Worm (Caenorhabditis elegans) whole organism, midembryonic: ENCODE data around the gene T16G12.8.

ENCODE experiments used
- T22C8.4 ChIP-seq: fragments of 200-800 bp; sonication (Bioruptor generic); IDR thresholded peaks from 2 replicates; pipeline ENCODE4 v1.3.6; 2022; ENCODE audit warnings: missing genetic modification characterization, missing compliant biosample characterization
- cog-1 ChIP-seq: sonication (generic microtip); optimal IDR thresholded peaks from 2 replicates; lab custom pipeline; 2016; ENCODE audit warnings: missing genetic modification characterization, missing compliant biosample characterization
- flt-1 ChIP-seq: fragments of 200-800 bp; sonication (Bioruptor generic); IDR thresholded peaks from 2 replicates; pipeline ENCODE4 v1.3.6; 2022; ENCODE audit warnings: missing genetic modification characterization, missing compliant biosample characterization
- klf-2 ChIP-seq: fragments of 200-800 bp; sonication (Bioruptor generic); conservative IDR thresholded peaks from 2 replicates; pipeline ENCODE4 v1.3.6; 2022; ENCODE audit warnings: missing genetic modification reagents, missing genetic modification characterization, missing compliant biosample characterization
- med-1 ChIP-seq: sonication (generic microtip); optimal IDR thresholded peaks from 2 replicates; lab custom pipeline; 2017; ENCODE audit warnings: missing genetic modification characterization, mild to moderate bottlenecking, missing compliant biosample characterization, antibody characterized with exemption, missing genetic modification reagents; ENCODE audit not compliant: insufficient read depth
- ref-1 ChIP-seq: fragments of 200-800 bp; sonication (Bioruptor generic); conservative IDR thresholded peaks from 2 replicates; pipeline ENCODE4 v1.3.6; 2022; ENCODE audit warnings: missing genetic modification reagents, missing genetic modification characterization, missing compliant biosample characterization
- tab-1 ChIP-seq: fragments of 200-800 bp; sonication (Bioruptor generic); IDR thresholded peaks from 2 replicates; pipeline ENCODE4 v1.3.6; 2022; ENCODE audit warnings: missing genetic modification characterization, missing compliant biosample characterization
- ztf-23 ChIP-seq: fragments of 200-800 bp; sonication (Bioruptor generic); IDR thresholded peaks from 2 replicates; pipeline ENCODE4 v1.3.6; 2022; ENCODE audit warnings: missing genetic modification reagents, missing genetic modification characterization, missing compliant biosample characterization
- ztf-29 ChIP-seq: fragments of 200-800 bp; sonication (Bioruptor generic); IDR thresholded peaks from 2 replicates; pipeline ENCODE4 v1.3.6; 2022; ENCODE audit warnings: missing genetic modification reagents, missing genetic modification characterization, missing compliant biosample characterization

The T16G12.8 gene

ce11 chrIII:10060573-10060972, 1.5 kb downstream of the T16G12.8 start, which contains the start of gene T16G12.13:
T16G12.13 (plus strand) TSS chrIII:10060865.
- no peak for TF ChIP-seq tab-1 (GFP tag; lab: Robert Waterston, UW)
- TF ChIP-seq ref-1 (GFP tag; lab: Robert Waterston, UW), result no peak
- no peak for TF ChIP-seq med-1 (GFP tag; lab: Kevin White, UChicago)
- no peak for TF ChIP-seq cog-1
- TF ChIP-seq ztf-23 (GFP tag; lab: Robert Waterston, UW), result no peak

ce11 chrIII:10064140-10064539, 5.0 kb downstream of the T16G12.8 start, which contains the start of gene ekl-6:
ekl-6 (plus strand) TSS chrIII:10064404.
- TF ChIP-seq klf-2 (GFP tag; lab: Robert Waterston, UW) (no peak), ref-1 (GFP tag; lab: Robert Waterston, UW) (no peak), flt-1 (peak; percentile 71), ztf-23 (GFP tag; lab: Robert Waterston, UW) (no peak), T22C8.4 (GFP tag; lab: Robert Waterston, UW) (peak; percentile 10; the same call in 1 of the 2 replicates), tab-1 (GFP tag; lab: Robert Waterston, UW) (no peak), cog-1 (peak; percentile 37)

DNA sequence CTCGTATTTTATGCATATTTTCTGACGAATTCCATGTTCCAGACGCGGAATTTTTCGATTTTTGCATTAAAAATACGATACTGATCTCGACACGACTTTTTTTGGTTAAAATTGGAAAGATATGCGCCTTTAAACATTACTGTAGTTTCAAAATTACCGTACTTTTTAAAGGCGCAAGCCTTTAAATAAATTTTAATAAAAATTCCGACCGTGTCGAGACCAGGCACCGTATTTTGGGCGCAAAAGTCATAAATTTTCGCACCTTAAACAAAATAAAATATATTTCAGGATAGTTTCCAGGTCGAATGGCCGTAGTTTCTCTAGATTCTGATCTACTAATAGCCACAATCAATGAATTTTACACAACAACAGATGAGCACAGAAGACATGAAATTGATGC, 10.2 kb downstream of the T16G12.8 start, which contains the start of gene T16G12.6:
Gene T16G12.6 (plus strand): TSS at position 301 of the 400 bp plus-strand sequence.
- TF ChIP-seq ztf-29 (no peak), klf-2 (GFP tag; lab: Robert Waterston, UW) (no peak), cog-1 (no peak), ztf-23 (GFP tag; lab: Robert Waterston, UW) (no peak), med-1 (GFP tag; lab: Kevin White, UChicago) (no peak), T22C8.4 (GFP tag; lab: Robert Waterston, UW) (no peak), flt-1 (no peak), ref-1 (GFP tag; lab: Robert Waterston, UW) (no peak), tab-1 (GFP tag; lab: Robert Waterston, UW) (no peak)

ce11 chrIII:10076042-10076441, 16.9 kb downstream of the T16G12.8 start:
- no peak for TF ChIP-seq tab-1 (GFP tag; lab: Robert Waterston, UW)
- no peak for TF ChIP-seq med-1 (GFP tag; lab: Kevin White, UChicago)
- no peak for TF ChIP-seq ref-1 (GFP tag; lab: Robert Waterston, UW)
- no peak for TF ChIP-seq T22C8.4 (GFP tag; lab: Robert Waterston, UW)
- no peak for TF ChIP-seq klf-2 (GFP tag; lab: Robert Waterston, UW)
- no peak for TF ChIP-seq ztf-29
- TF ChIP-seq cog-1, result no peak
- no peak for TF ChIP-seq flt-1
- no peak for TF ChIP-seq ztf-23 (GFP tag; lab: Robert Waterston, UW)

DNA sequence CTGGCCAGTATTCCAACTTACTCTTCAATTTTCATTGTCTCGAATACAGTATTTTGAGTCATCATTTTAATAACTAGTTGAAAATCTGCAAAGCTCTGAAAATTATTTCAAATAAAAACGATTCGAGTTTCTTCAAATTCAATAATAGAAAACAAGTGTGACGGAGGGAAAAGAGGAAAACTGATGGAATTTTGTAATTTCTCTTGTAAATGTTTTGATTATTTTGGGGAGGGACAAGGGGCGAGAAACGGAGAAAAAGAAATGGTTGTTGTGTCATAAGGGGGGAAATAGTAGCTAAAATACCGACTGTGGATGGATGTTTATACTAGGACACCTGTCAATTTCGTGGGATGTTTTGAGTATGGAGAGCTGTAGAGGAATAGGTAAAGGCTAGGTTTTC, 19.0 kb downstream of the T16G12.8 start, which contains the start of gene T16G12.9:
Gene T16G12.9 (minus strand): TSS at position 101 of the 400 bp plus-strand sequence.
- TF ChIP-seq ztf-29, result no peak
- no peak for TF ChIP-seq klf-2 (GFP tag; lab: Robert Waterston, UW)
- no peak for TF ChIP-seq cog-1
- TF ChIP-seq tab-1 (GFP tag; lab: Robert Waterston, UW), result no peak
- no peak for TF ChIP-seq T22C8.4 (GFP tag; lab: Robert Waterston, UW)
- no peak for TF ChIP-seq ref-1 (GFP tag; lab: Robert Waterston, UW)
- no peak for TF ChIP-seq ztf-23 (GFP tag; lab: Robert Waterston, UW)

DNA sequence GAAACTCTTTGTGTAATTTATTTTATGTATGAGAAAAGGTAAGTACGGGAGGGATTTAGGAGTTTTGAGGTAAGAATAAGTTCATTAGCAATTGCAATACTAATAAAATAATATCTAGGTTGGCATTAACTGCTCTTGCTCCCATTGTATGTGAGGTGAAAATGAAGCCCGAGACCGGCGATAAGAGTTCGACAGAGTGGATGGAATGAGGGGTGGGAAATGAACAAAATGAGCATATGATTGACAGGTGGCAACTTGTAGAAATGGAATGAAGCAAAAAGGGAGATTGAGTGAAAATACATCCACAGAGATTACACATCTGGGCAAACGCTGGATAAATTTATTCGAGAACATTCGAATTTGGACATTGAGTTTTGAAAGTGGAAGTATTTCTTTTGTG, 19.7 kb downstream of the T16G12.8 start:
- no peak for TF ChIP-seq T22C8.4 (GFP tag; lab: Robert Waterston, UW)
- no peak for TF ChIP-seq ref-1 (GFP tag; lab: Robert Waterston, UW)
- TF ChIP-seq ztf-29, result no peak
- no peak for TF ChIP-seq cog-1
- no peak for TF ChIP-seq tab-1 (GFP tag; lab: Robert Waterston, UW)
- no peak for TF ChIP-seq klf-2 (GFP tag; lab: Robert Waterston, UW)
- TF ChIP-seq med-1 (GFP tag; lab: Kevin White, UChicago), result no peak
- TF ChIP-seq flt-1, result no peak
- TF ChIP-seq ztf-23 (GFP tag; lab: Robert Waterston, UW), result no peak

- TF ChIP-seq ztf-23 (GFP tag; lab: Robert Waterston, UW) (no peak), med-1 (GFP tag; lab: Kevin White, UChicago) (no peak), cog-1 (no peak), tab-1 (GFP tag; lab: Robert Waterston, UW) (no peak), klf-2 (GFP tag; lab: Robert Waterston, UW) (no peak), flt-1 (no peak)
Measured at ce11 chrIII:10083242-10083641, 24.1 kb downstream of the T16G12.8 start, which contains the start of gene T16H12.3. T16H12.3 (minus strand) TSS chrIII:10083292.

DNA sequence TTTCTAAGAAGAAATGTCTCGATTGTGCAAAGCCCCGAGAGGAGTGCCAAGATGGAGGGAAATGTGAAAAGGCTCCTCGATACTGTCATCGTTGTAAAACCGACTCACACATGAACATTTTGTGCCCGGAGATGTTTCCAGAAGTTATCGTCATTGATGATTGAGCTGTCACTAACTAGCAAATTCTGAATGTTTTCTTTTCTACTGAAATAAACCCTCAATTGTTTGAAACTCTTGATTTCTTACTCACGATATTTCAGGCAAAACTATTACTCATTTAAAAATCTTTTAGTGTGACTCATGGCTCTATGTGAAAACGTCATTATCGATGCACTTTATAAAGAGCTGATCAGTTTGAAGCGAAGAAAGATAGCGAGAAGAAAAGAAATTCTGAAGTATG, 26.0 kb downstream of the T16G12.8 start, which contains the start of gene T16H12.13:
Gene T16H12.13 (plus strand): TSS at position 301 of the 400 bp plus-strand sequence.
- no peak for TF ChIP-seq ztf-29
- no peak for TF ChIP-seq klf-2 (GFP tag; lab: Robert Waterston, UW)
- TF ChIP-seq ztf-23 (GFP tag; lab: Robert Waterston, UW), result no peak
- TF ChIP-seq cog-1, result no peak
- no peak for TF ChIP-seq T22C8.4 (GFP tag; lab: Robert Waterston, UW)
- no peak for TF ChIP-seq med-1 (GFP tag; lab: Kevin White, UChicago)
- no peak for TF ChIP-seq ref-1 (GFP tag; lab: Robert Waterston, UW)
- no peak for TF ChIP-seq tab-1 (GFP tag; lab: Robert Waterston, UW)
- TF ChIP-seq flt-1, result no peak

- TF ChIP-seq ztf-29 (no peak), T22C8.4 (GFP tag; lab: Robert Waterston, UW) (no peak), med-1 (GFP tag; lab: Kevin White, UChicago) (no peak), ref-1 (GFP tag; lab: Robert Waterston, UW) (no peak), flt-1 (no peak), cog-1 (no peak), ztf-23 (GFP tag; lab: Robert Waterston, UW) (no peak)
Measured at ce11 chrIII:10085574-10085973, 26.5 kb downstream of the T16G12.8 start.

DNA sequence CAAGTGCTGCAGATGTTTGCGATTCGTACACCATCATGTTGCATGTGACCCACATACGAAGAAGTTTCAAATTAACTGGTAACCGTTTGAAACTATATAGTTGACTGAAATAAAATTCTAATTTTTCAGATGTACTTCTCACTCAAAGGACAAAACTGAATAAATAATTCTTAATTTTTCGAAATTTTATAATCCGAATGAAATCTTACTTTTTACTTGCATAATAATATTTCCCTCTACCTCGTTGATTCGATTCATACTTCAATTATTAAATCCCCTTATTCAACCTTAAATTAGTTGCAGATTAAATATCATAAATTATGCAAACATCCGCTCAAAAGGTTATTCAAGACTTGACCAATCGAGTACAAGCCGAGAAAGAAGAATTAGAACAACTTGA, 26.9 kb downstream of the T16G12.8 start, which contains the start of gene T16H12.2:
Gene T16H12.2 (plus strand): TSS at position 301 of the 400 bp plus-strand sequence.
- TF ChIP-seq ztf-23 (GFP tag; lab: Robert Waterston, UW) (no peak), flt-1 (no peak), tab-1 (GFP tag; lab: Robert Waterston, UW) (no peak), klf-2 (GFP tag; lab: Robert Waterston, UW) (no peak), ref-1 (GFP tag; lab: Robert Waterston, UW) (no peak), T22C8.4 (GFP tag; lab: Robert Waterston, UW) (no peak), med-1 (GFP tag; lab: Kevin White, UChicago) (no peak), ztf-29 (no peak), cog-1 (no peak)
